Fruit fly (Drosophila melanogaster): ENCODE measurements around the gene CG10809.

dm6 chr3L:9848744-9849143 is 10.9 kb downstream of the CG10809 start:
- TF ChIP-seq sage (GFP tag; optimal IDR thresholded peaks at IDR 0.05) (no peak), pan (optimal IDR thresholded peaks at IDR 0.05) (no peak), psq (GFP tag; optimal IDR thresholded peaks at IDR 0.05) (no peak), ey (GFP tag; optimal IDR thresholded peaks at IDR 0.05) (no peak), Mio (GFP tag; optimal IDR thresholded peaks at IDR 0.05) (no peak), br (GFP tag; optimal IDR thresholded peaks at IDR 0.05) (no peak), Dif (GFP tag; optimal IDR thresholded peaks at IDR 0.05; ENCODE audit: partially characterized antibody) (no peak)

All from whole organism, wandering third instar larva.